Worm (Caenorhabditis elegans) whole organism, L1 larva: Measurements from ENCODE around the gene nfm-1.
A peak's percentile ranks its signal among the peaks of the same experiment; 100 is the strongest.

ENCODE experiments used
- C16A3.4 ChIP-seq: fragments of 150-350 bp; optimal IDR thresholded peaks from 2 replicates; lab custom pipeline; 2014; ENCODE audit warnings: missing biosample characterization, missing genetic modification characterization
- C34B4.2 ChIP-seq: sonication (generic microtip); optimal IDR thresholded peaks from 2 replicates; lab custom pipeline; 2017; ENCODE audit warnings: mild to moderate bottlenecking, missing genetic modification characterization, missing compliant biosample characterization
- F16B12.6 ChIP-seq: fragments of 150-350 bp; optimal IDR thresholded peaks from 2 replicates; lab custom pipeline; 2014; ENCODE audit warnings: missing biosample characterization, missing genetic modification characterization
- Y116A8C.19 ChIP-seq: sonication (generic microtip); optimal IDR thresholded peaks from 2 replicates; lab custom pipeline; 2016; ENCODE audit warnings: missing compliant biosample characterization, missing genetic modification characterization, borderline replicate concordance
- aly-2 ChIP-seq: fragments of 150-350 bp; optimal IDR thresholded peaks from 2 replicates; lab custom pipeline; 2014; ENCODE audit warnings: missing biosample characterization, missing genetic modification characterization
- ceh-8 ChIP-seq: fragments of 200-800 bp; sonication (Bioruptor generic); optimal IDR thresholded peaks from 2 replicates; lab custom pipeline; 2018; ENCODE audit warnings: mild to moderate bottlenecking, missing genetic modification characterization, moderate library complexity, missing compliant biosample characterization
- ceh-82 ChIP-seq, 3 experiments: fragments of 150-350 bp in 1 of 3; sonication (generic microtip) in 2 of 3; optimal IDR thresholded peaks; 2 replicates each; lab custom pipeline; 2014 to 2017; ENCODE audit warnings: missing biosample characterization in 3 of 3, missing genetic modification characterization in 3 of 3
- dsc-1 ChIP-seq: sonication (generic microtip); optimal IDR thresholded peaks from 2 replicates; lab custom pipeline; 2016; ENCODE audit warnings: mild to moderate bottlenecking, missing genetic modification characterization, missing compliant biosample characterization
- efl-1 ChIP-seq, 4 experiments: fragments of 150-350 bp; optimal IDR thresholded peaks in 3 of 4; peaks in 1 of 4; 1 replicate in 1 of 4; 2 replicates in 3 of 4; lab custom pipeline; 2014; ENCODE audit warnings: missing biosample characterization in 2 of 4, missing genetic modification characterization in 2 of 4, missing genetic modification reagents in 2 of 4
- efl-3 ChIP-seq: fragments of 200-800 bp; sonication (Bioruptor generic); optimal IDR thresholded peaks from 2 replicates; lab custom pipeline; 2018; ENCODE audit warnings: mild to moderate bottlenecking, missing genetic modification characterization, missing compliant biosample characterization
- egl-13 ChIP-seq: sonication (generic microtip); optimal IDR thresholded peaks from 2 replicates; lab custom pipeline; 2016; ENCODE audit warnings: missing genotype, missing genetic modification reagents, missing genetic modification characterization, missing compliant biosample characterization
- egl-27 ChIP-seq, 2 experiments: fragments of 150-350 bp in 1 of 2; sonication (generic microtip); optimal IDR thresholded peaks; 3 replicates each; lab custom pipeline; 2017 to 2018; ENCODE audit warnings: missing biosample characterization in 2 of 2, missing genetic modification characterization in 2 of 2, missing genetic modification reagents in 2 of 2
- elt-3 ChIP-seq, 6 experiments: fragments of 150-350 bp in 1 of 6; sonication (generic microtip); optimal IDR thresholded peaks; 2 replicates each; lab custom pipeline; 2017 to 2018; ENCODE audit warnings: missing biosample characterization in 6 of 6, missing genetic modification characterization in 6 of 6, inconsistent platforms in 1 of 6
- ets-5 ChIP-seq: fragments of 200-800 bp; sonication (Bioruptor generic); IDR thresholded peaks from 2 replicates; pipeline ENCODE4 v1.3.6; 2022; ENCODE audit warnings: missing genetic modification characterization, missing compliant biosample characterization
- fkh-10 ChIP-seq: sonication (generic microtip); optimal IDR thresholded peaks from 2 replicates; lab custom pipeline; 2017; ENCODE audit warnings: missing biosample characterization, missing genetic modification reagents, missing genetic modification characterization
- fkh-8 ChIP-seq: sonication (generic microtip); optimal IDR thresholded peaks from 2 replicates; lab custom pipeline; 2016; ENCODE audit warnings: mild to moderate bottlenecking, missing genetic modification characterization, missing compliant biosample characterization
- hlh-4 ChIP-seq: sonication (generic microtip); optimal IDR thresholded peaks from 2 replicates; lab custom pipeline; 2016; ENCODE audit warnings: mild to moderate bottlenecking, missing genetic modification characterization, missing compliant biosample characterization
- jun-1 ChIP-seq: fragments of 150-350 bp; optimal IDR thresholded peaks from 2 replicates; lab custom pipeline; 2014; ENCODE audit warnings: missing biosample characterization, missing genetic modification reagents, missing genetic modification characterization
- lin-13 ChIP-seq: fragments of 150-350 bp; optimal IDR thresholded peaks from 2 replicates; lab custom pipeline; 2014; ENCODE audit warnings: missing biosample characterization, missing genetic modification reagents, missing genetic modification characterization
- lin-14 ChIP-seq: fragments of 200-800 bp; sonication (Bioruptor generic); optimal IDR thresholded peaks from 2 replicates; lab custom pipeline; 2018; ENCODE audit warnings: mild to moderate bottlenecking, missing genetic modification characterization, moderate library complexity, missing compliant biosample characterization
- lin-39 ChIP-seq: fragments of 150-350 bp; optimal IDR thresholded peaks from 2 replicates; lab custom pipeline; 2014; ENCODE audit warnings: missing biosample characterization, missing genetic modification reagents, missing genetic modification characterization
- lir-3 ChIP-seq: sonication (generic microtip); optimal IDR thresholded peaks from 2 replicates; lab custom pipeline; 2016; ENCODE audit warnings: mild to moderate bottlenecking, missing genetic modification characterization, moderate library complexity, missing compliant biosample characterization; ENCODE audit not compliant: poor library complexity
- lsy-2 ChIP-seq, 2 experiments: fragments of 150-350 bp; optimal IDR thresholded peaks; 2 replicates each; lab custom pipeline; 2014; ENCODE audit warnings: missing biosample characterization in 2 of 2, missing genetic modification characterization in 2 of 2
- mab-9 ChIP-seq: fragments of 200-800 bp; sonication (Bioruptor generic); IDR thresholded peaks from 2 replicates; pipeline ENCODE4 v1.3.6; 2022; ENCODE audit warnings: missing genetic modification reagents, missing genetic modification characterization, missing compliant biosample characterization
- nhr-12 ChIP-seq: sonication (generic microtip); optimal IDR thresholded peaks from 2 replicates; lab custom pipeline; 2017; ENCODE audit warnings: missing biosample characterization, missing genetic modification characterization
- nhr-28 ChIP-seq: fragments of 150-350 bp; optimal IDR thresholded peaks from 2 replicates; lab custom pipeline; 2014; ENCODE audit warnings: missing biosample characterization, missing genetic modification characterization
- nhr-47 ChIP-seq: sonication (generic microtip); optimal IDR thresholded peaks from 2 replicates; lab custom pipeline; 2016; ENCODE audit warnings: mild to moderate bottlenecking, missing genetic modification characterization, moderate library complexity, missing compliant biosample characterization
- nhr-84 ChIP-seq: sonication (generic microtip); optimal IDR thresholded peaks from 2 replicates; lab custom pipeline; 2017; ENCODE audit warnings: missing biosample characterization, missing genetic modification characterization
- nhr-85 ChIP-seq: sonication (generic microtip); peaks from one replicate; lab custom pipeline; 2016; ENCODE audit warnings: missing genetic modification characterization, inconsistent platforms, missing compliant biosample characterization
- nhr-90 ChIP-seq: sonication (generic microtip); optimal IDR thresholded peaks from 2 replicates; lab custom pipeline; 2016; ENCODE audit warnings: mild to moderate bottlenecking, missing genetic modification characterization, missing compliant biosample characterization; ENCODE audit not compliant: poor library complexity
- pag-3 ChIP-seq: sonication (generic microtip); optimal IDR thresholded peaks from 2 replicates; lab custom pipeline; 2017; ENCODE audit warnings: missing genetic modification characterization, mild to moderate bottlenecking, missing compliant biosample characterization, antibody characterized with exemption, borderline replicate concordance; ENCODE audit not compliant: insufficient read depth
- pax-3 ChIP-seq: fragments of 200-800 bp; sonication (Bioruptor generic); optimal IDR thresholded peaks from 2 replicates; lab custom pipeline; 2018; ENCODE audit warnings: mild to moderate bottlenecking, missing genetic modification characterization, moderate library complexity, missing compliant biosample characterization
- skn-1 ChIP-seq: fragments of 150-350 bp; optimal IDR thresholded peaks from 2 replicates; lab custom pipeline; 2014; ENCODE audit warnings: missing biosample characterization, missing genetic modification characterization
- snpc-4 ChIP-seq: fragments of 150-350 bp; optimal IDR thresholded peaks from 2 replicates; lab custom pipeline; 2014; ENCODE audit warnings: missing biosample characterization, missing genetic modification characterization
- sox-4 ChIP-seq: sonication (generic microtip); optimal IDR thresholded peaks from 2 replicates; lab custom pipeline; 2016; ENCODE audit warnings: missing genetic modification characterization, missing compliant biosample characterization
- sup-37 ChIP-seq: fragments of 200-800 bp; sonication (Bioruptor generic); optimal IDR thresholded peaks from 2 replicates; lab custom pipeline; 2018; ENCODE audit warnings: mild to moderate bottlenecking, missing genetic modification characterization, missing compliant biosample characterization
- tlp-1 ChIP-seq: fragments of 150-350 bp; optimal IDR thresholded peaks from 2 replicates; lab custom pipeline; 2014; ENCODE audit warnings: missing biosample characterization, missing genetic modification characterization
- unc-30 ChIP-seq: sonication (generic microtip); optimal IDR thresholded peaks from 2 replicates; lab custom pipeline; 2017; ENCODE audit warnings: missing biosample characterization, missing genetic modification characterization
- unc-86 ChIP-seq: sonication (generic microtip); optimal IDR thresholded peaks from 2 replicates; lab custom pipeline; 2016; ENCODE audit warnings: missing genetic modification characterization, missing compliant biosample characterization
- vab-15 ChIP-seq: sonication (generic microtip); optimal IDR thresholded peaks from 2 replicates; lab custom pipeline; 2017; ENCODE audit warnings: missing genotype, mild to moderate bottlenecking, missing genetic modification characterization, missing compliant biosample characterization
- zag-1 ChIP-seq: fragments of 150-350 bp; optimal IDR thresholded peaks from 2 replicates; lab custom pipeline; 2014; ENCODE audit warnings: missing biosample characterization, missing genetic modification characterization
- ztf-11 ChIP-seq, 2 experiments: sonication (generic microtip); optimal IDR thresholded peaks; 2 replicates each; lab custom pipeline; 2016 to 2017; ENCODE audit warnings: missing genetic modification characterization in 2 of 2, missing biosample characterization in 1 of 2, missing compliant biosample characterization in 1 of 2
- ztf-4 ChIP-seq: fragments of 150-350 bp; optimal IDR thresholded peaks from 2 replicates; lab custom pipeline; 2014; ENCODE audit warnings: missing biosample characterization, missing genetic modification characterization

The nfm-1 gene

ce11 chrIII:6198378-6199234, 39.4 kb downstream of the nfm-1 start, which contains the start of the genes C23G10.7 and rpn-2 (continued):
- TF ChIP-seq efl-3 (no peak), elt-3 (tag; optimal IDR thresholded peaks at IDR 0.05; lab: Kevin White, UChicago) (peak in 2 of 6 experiments; percentile 38 to 48), lin-39 (tag; lab: Kevin White, UChicago) (peak; percentile 13), snpc-4 (tag; lab: Kevin White, UChicago) (peak; percentile 31), zag-1 (tag; lab: Kevin White, UChicago) (no peak), Y116A8C.19 (tag; lab: Kevin White, UChicago) (no peak), tlp-1 (tag; lab: Kevin White, UChicago) (no peak)

DNA sequence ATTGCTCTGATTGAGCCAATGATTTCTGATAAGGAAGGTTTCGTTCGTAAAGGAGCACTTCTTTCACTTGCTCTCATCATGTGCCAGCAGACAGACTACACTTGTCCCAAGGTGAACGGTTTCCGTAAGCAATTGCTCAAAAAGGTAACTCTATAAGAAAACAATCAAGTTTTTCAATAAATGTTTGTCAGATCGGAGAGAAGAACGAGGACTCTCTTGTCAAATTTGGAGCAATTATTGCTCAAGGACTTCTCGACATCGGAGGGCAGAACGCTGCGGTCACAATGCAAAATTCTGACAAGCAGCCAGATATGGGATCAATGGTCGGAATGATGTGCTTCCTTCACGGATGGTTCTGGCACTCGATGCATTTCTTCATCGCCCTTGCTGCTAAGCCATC, 42.1 kb downstream of the nfm-1 start:
- TF ChIP-seq unc-30 (tag; lab: Kevin White, UChicago), result no peak
- TF ChIP-seq lsy-2 (tag; optimal IDR thresholded peaks at IDR 0.05; lab: Kevin White, UChicago), result no peak
- no peak for TF ChIP-seq nhr-90
- TF ChIP-seq C34B4.2 (tag; lab: Kevin White, UChicago), result no peak
- no peak for TF ChIP-seq egl-27 (tag; optimal IDR thresholded peaks at IDR 0.05; lab: Kevin White, UChicago)
- no peak for TF ChIP-seq ztf-4
- TF ChIP-seq dsc-1 (tag; lab: Kevin White, UChicago), result no peak
- TF ChIP-seq nhr-84 (tag; lab: Kevin White, UChicago), result no peak
- TF ChIP-seq ets-5, result no peak
- TF ChIP-seq ztf-11 (tag; optimal IDR thresholded peaks at IDR 0.05; lab: Kevin White, UChicago), result no peak
- TF ChIP-seq C16A3.4 (tag; lab: Kevin White, UChicago), result no peak
- TF ChIP-seq hlh-4 (tag; lab: Kevin White, UChicago), result no peak
- no peak for TF ChIP-seq sox-4 (tag; lab: Kevin White, UChicago)

DNA sequence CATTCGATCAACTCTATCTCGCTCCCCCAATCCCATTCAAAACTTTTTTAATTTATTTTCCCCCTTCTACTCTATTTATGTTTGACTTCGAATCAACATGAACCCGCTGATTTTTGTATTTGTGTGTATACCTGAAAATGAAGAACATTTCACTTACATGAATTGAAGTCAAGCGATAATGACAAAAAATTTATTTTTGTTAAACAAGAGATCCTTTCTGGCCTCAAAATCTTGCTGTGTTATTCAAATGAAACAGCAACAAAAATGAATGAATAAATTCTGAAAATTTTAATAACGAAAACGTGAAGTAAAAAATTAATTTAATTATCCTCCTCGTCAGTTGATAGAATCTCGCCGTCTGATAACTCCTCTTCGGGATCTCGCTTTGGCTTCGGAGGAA, 43.2 kb downstream of the nfm-1 start:
- no peak for TF ChIP-seq lin-14 (GFP tag; lab: Kevin White, UChicago)
- TF ChIP-seq ets-5, result no peak
- TF ChIP-seq skn-1, result no peak
- no peak for TF ChIP-seq nhr-90
- TF ChIP-seq efl-1 (optimal IDR thresholded peaks at IDR 0.05; lab: Kevin White, UChicago), result no peak
- peak in 1 of 2 experiments; percentile 38 for TF ChIP-seq efl-1 (GFP tag; optimal IDR thresholded peaks at IDR 0.05 in 1 of 2; lab: Kevin White, UChicago)
- TF ChIP-seq aly-2 (tag; lab: Kevin White, UChicago), result peak; percentile 12
- TF ChIP-seq ceh-82 (tag; optimal IDR thresholded peaks at IDR 0.05; lab: Kevin White, UChicago), result no peak
- no peak for TF ChIP-seq lin-13
- no peak for TF ChIP-seq jun-1 (tag; lab: Kevin White, UChicago)
- no peak for TF ChIP-seq unc-86 (tag; lab: Kevin White, UChicago)
- no peak for TF ChIP-seq nhr-85
- no peak for TF ChIP-seq lir-3 (tag; lab: Kevin White, UChicago)
- TF ChIP-seq ceh-8 (GFP tag; lab: Kevin White, UChicago), result no peak

- peak; percentile 66 for TF ChIP-seq fkh-8 (tag; lab: Kevin White, UChicago)
- TF ChIP-seq Y116A8C.19 (tag; lab: Kevin White, UChicago), result no peak
- peak; percentile 60 to 80 (median 61) for TF ChIP-seq ceh-82 (tag; optimal IDR thresholded peaks at IDR 0.05; lab: Kevin White, UChicago)
- TF ChIP-seq nhr-85, result peak; percentile 75
- TF ChIP-seq nhr-12 (tag; lab: Kevin White, UChicago), result no peak
- peak; percentile 57 for TF ChIP-seq nhr-90
- TF ChIP-seq vab-15 (tag; lab: Kevin White, UChicago), result peak; percentile 44
- peak; percentile 54 for TF ChIP-seq F16B12.6
- TF ChIP-seq egl-13 (tag; lab: Kevin White, UChicago), result no peak
- peak; percentile 7 for TF ChIP-seq ztf-4
- no peak for TF ChIP-seq mab-9 (GFP tag; lab: Robert Waterston, UW)
- TF ChIP-seq sup-37, result no peak
- TF ChIP-seq nhr-47, result peak; percentile 72
- TF ChIP-seq fkh-10 (GFP tag; lab: Kevin White, UChicago), result no peak
- TF ChIP-seq lsy-2 (tag; optimal IDR thresholded peaks at IDR 0.05; lab: Kevin White, UChicago), result peak; percentile 84 to 93
- no peak for TF ChIP-seq C34B4.2 (tag; lab: Kevin White, UChicago)
- TF ChIP-seq nhr-28 (tag; lab: Kevin White, UChicago), result no peak
- TF ChIP-seq dsc-1 (tag; lab: Kevin White, UChicago), result peak; percentile 44
- no peak for TF ChIP-seq pag-3
- TF ChIP-seq pax-3 (tag; lab: Kevin White, UChicago), result no peak
These were observed 47.1 kb downstream of the nfm-1 start, which contains the start of the genes sna-3 and rps-3 for ce11 chrIII:6206161-6206853. sna-3 (minus strand) TSS chrIII:6206211. rps-3 (plus strand) TSS chrIII:6206803.
